Worm (Caenorhabditis elegans): Measurements from ENCODE around the gene capa-1.

- TF ChIP-seq unc-62 (GFP tag; optimal IDR thresholded peaks at IDR 0.05) (no peak), snpc-4 (GFP tag; optimal IDR thresholded peaks at IDR 0.05) (no peak), snpc-4 (tag; optimal IDR thresholded peaks at IDR 0.05) (no peak), ztf-3 (GFP tag; optimal IDR thresholded peaks at IDR 0.05) (no peak), repo-1 (tag; optimal IDR thresholded peaks at IDR 0.05) (no peak), F23B12.7 (tag; optimal IDR thresholded peaks at IDR 0.05; ENCODE audit: insufficient read depth) (no peak), zfh-2 (GFP tag; conservative IDR thresholded peaks at IDR 0.05) (no peak), somi-1 (GFP tag; optimal IDR thresholded peaks at IDR 0.05) (no peak), zim-3 (tag; optimal IDR thresholded peaks at IDR 0.05) (no peak), akir-1 (GFP tag; optimal IDR thresholded peaks at IDR 0.05) (no peak), ama-1 (optimal IDR thresholded peaks at IDR 0.05) (no peak), ama-1 (GFP tag; optimal IDR thresholded peaks at IDR 0.05) (no peak)
Measured at ce11 chrX:5877039-5877438, 42.2 kb upstream of the capa-1 start.

Measured in whole organism, young adult.